Fruit fly (Drosophila melanogaster) whole organism, adult: ENCODE measurements around the gene CG31867.

Experiments used
- CG11617 ChIP-seq: fragments of 200-800 bp; sonication (Bioruptor generic); optimal IDR thresholded peaks from 2 replicates; lab custom pipeline; 2017; ENCODE audit warnings: mild to moderate bottlenecking, missing biosample characterization, missing genetic modification reagents, missing genetic modification characterization
- CG12768 ChIP-seq: fragments of 200-800 bp; sonication (Bioruptor generic); optimal IDR thresholded peaks from 2 replicates; lab custom pipeline; 2017; ENCODE audit warnings: missing biosample characterization, missing genetic modification characterization, mild to moderate bottlenecking, moderate library complexity, missing genetic modification reagents
- CG14711 ChIP-seq: fragments of 200-800 bp; sonication (Bioruptor generic); optimal IDR thresholded peaks from 2 replicates; lab custom pipeline; 2018; ENCODE audit warnings: missing biosample characterization, mild to moderate bottlenecking, missing genetic modification characterization, moderate library complexity
- CG1620 ChIP-seq: fragments of 200-800 bp; sonication (Bioruptor generic); optimal IDR thresholded peaks from 2 replicates; lab custom pipeline; 2016; ENCODE audit warnings: missing biosample characterization, missing genetic modification characterization
- CG33017 ChIP-seq: fragments of 200-800 bp; sonication (Bioruptor generic); optimal IDR thresholded peaks from 2 replicates; lab custom pipeline; 2018; ENCODE audit warnings: missing biosample characterization, mild to moderate bottlenecking, missing genetic modification characterization, moderate library complexity
- CG5204 ChIP-seq: fragments of 200-800 bp; sonication (Bioruptor generic); optimal IDR thresholded peaks from 2 replicates; lab custom pipeline; 2016; ENCODE audit warnings: missing biosample characterization, missing genetic modification characterization
- CG7045 ChIP-seq: fragments of 200-800 bp; sonication (Bioruptor generic); optimal IDR thresholded peaks from 2 replicates; lab custom pipeline; 2017; ENCODE audit warnings: missing biosample characterization, mild to moderate bottlenecking, missing genetic modification characterization
- CG7101 ChIP-seq: fragments of 200-800 bp; sonication (Bioruptor generic); optimal IDR thresholded peaks from 2 replicates; lab custom pipeline; 2018; ENCODE audit warnings: missing biosample characterization, mild to moderate bottlenecking, missing genetic modification characterization, moderate library complexity
- Clk ChIP-seq: fragments of 200-800 bp; sonication (Bioruptor generic); optimal IDR thresholded peaks from 2 replicates; lab custom pipeline; 2017; ENCODE audit warnings: missing biosample characterization, missing genetic modification characterization
- Crg-1 ChIP-seq: fragments of 200-800 bp; sonication (Bioruptor generic); optimal IDR thresholded peaks from 2 replicates; lab custom pipeline; 2016; ENCODE audit warnings: missing biosample characterization, missing genetic modification characterization
- Hr96 ChIP-seq: fragments of 200-800 bp; sonication (Bioruptor generic); optimal IDR thresholded peaks from 2 replicates; lab custom pipeline; 2016; ENCODE audit warnings: missing biosample characterization, missing genetic modification characterization
- Mnt ChIP-seq: fragments of 200-800 bp; sonication (Bioruptor generic); optimal IDR thresholded peaks from 2 replicates; lab custom pipeline; 2016; ENCODE audit warnings: missing biosample characterization, mild to moderate bottlenecking, missing genetic modification characterization
- bab1 ChIP-seq: fragments of 200-800 bp; sonication (Bioruptor generic); optimal IDR thresholded peaks from 3 replicates; lab custom pipeline; 2019; ENCODE audit warnings: missing biosample characterization, mild to moderate bottlenecking, missing genetic modification characterization, moderate library complexity
- cic ChIP-seq: fragments of 200-800 bp; sonication (Bioruptor generic); optimal IDR thresholded peaks from 2 replicates; lab custom pipeline; 2017; ENCODE audit warnings: missing biosample characterization, mild to moderate bottlenecking, missing genetic modification characterization, moderate library complexity
- cnc ChIP-seq, 2 experiments: fragments of >200 bp; optimal IDR thresholded peaks; 2 replicates each; lab custom pipeline; 2017
- kay ChIP-seq: fragments of 200-800 bp; sonication (Bioruptor generic); peaks from one replicate; lab custom pipeline; 2016; ENCODE audit warnings: missing biosample characterization, missing genetic modification characterization, borderline replicate concordance
- ovo ChIP-seq: fragments of 200-800 bp; sonication (Bioruptor generic); optimal IDR thresholded peaks from 2 replicates; lab custom pipeline; 2016; ENCODE audit warnings: missing biosample characterization, missing genetic modification characterization
- pad ChIP-seq: fragments of 200-800 bp; sonication (Bioruptor generic); optimal IDR thresholded peaks from 3 replicates; lab custom pipeline; 2017; ENCODE audit warnings: missing biosample characterization, missing genetic modification characterization, mild to moderate bottlenecking, moderate library complexity, missing genetic modification reagents
- tj ChIP-seq: fragments of 200-800 bp; sonication (Bioruptor generic); optimal IDR thresholded peaks from 3 replicates; lab custom pipeline; 2017; ENCODE audit warnings: missing biosample characterization, mild to moderate bottlenecking, missing genetic modification characterization, moderate library complexity
- toe ChIP-seq: fragments of 200-800 bp; sonication (Bioruptor generic); optimal IDR thresholded peaks from 2 replicates; lab custom pipeline; 2016; ENCODE audit warnings: missing biosample characterization, missing genetic modification characterization

CG31867 gene

DNA sequence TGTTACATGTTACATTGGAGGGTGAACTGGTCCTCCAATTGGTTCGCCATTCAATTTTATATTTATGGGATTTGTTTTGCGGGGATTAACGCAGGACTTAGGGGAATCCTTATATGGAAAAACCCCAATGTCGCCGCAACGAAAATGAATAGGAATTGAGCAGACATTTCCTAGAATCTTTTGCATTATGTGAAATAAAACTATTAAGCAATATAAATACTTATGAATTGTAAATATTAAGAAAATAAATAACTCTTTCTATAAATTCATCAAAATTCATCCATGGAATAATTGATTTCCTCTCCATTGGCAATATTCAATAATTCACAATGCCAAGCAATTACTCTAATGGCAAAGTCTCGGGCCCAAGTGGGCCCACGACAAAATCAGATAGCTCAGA is 31.5 kb downstream of the CG31867 start, which contains the start of gene Gr32a:
Gr32a (plus strand) TSS at position 301 of the 400 bp plus-strand sequence.
- TF ChIP-seq toe (no peak), ovo (no peak), pad (GFP tag; lab: Kevin White, UChicago) (no peak), CG12768 (GFP tag; lab: Kevin White, UChicago) (no peak), CG1620 (GFP tag; lab: Kevin White, UChicago) (no peak), CG11617 (no peak)

dm6 chr2L:11113011-11113528 is 32.1 kb downstream of the CG31867 start, which contains the start of gene Idua:
Gene Idua, minus strand, starts transcription at chr2L:11113061.
- peak; percentile 65 for TF ChIP-seq CG33017 (tag; lab: Kevin White, UChicago)
- TF ChIP-seq cnc (optimal IDR thresholded peaks at IDR 0.05; lab: Kevin White, UChicago): no peak
- no peak for TF ChIP-seq Hr96 (GFP tag; lab: Kevin White, UChicago)
- peak; percentile 51 for TF ChIP-seq CG14711
- peak; percentile 65 for TF ChIP-seq bab1
- peak; percentile 50 for TF ChIP-seq pad (GFP tag; lab: Kevin White, UChicago)
- no peak for TF ChIP-seq Crg-1 (GFP tag; lab: Kevin White, UChicago)
- TF ChIP-seq kay (GFP tag; lab: Kevin White, UChicago): no peak
- no peak for TF ChIP-seq Mnt (GFP tag; lab: Kevin White, UChicago)
- TF ChIP-seq CG7101 (tag; lab: Kevin White, UChicago): peak; percentile 59
- TF ChIP-seq toe: no peak
- no peak for TF ChIP-seq cic (GFP tag; lab: Kevin White, UChicago)
- peak; percentile 63 for TF ChIP-seq CG7045 (GFP tag; lab: Kevin White, UChicago)
- peak; percentile 47 for TF ChIP-seq CG11617
- TF ChIP-seq ovo: no peak
- TF ChIP-seq CG1620 (GFP tag; lab: Kevin White, UChicago): no peak
- no peak for TF ChIP-seq tj (GFP tag; lab: Kevin White, UChicago)
- peak; percentile 60 for TF ChIP-seq CG12768 (GFP tag; lab: Kevin White, UChicago)
- TF ChIP-seq Clk: peak; percentile 37
- no peak for TF ChIP-seq CG5204 (GFP tag; lab: Kevin White, UChicago)

- TF ChIP-seq bab1: peak; percentile 96
- peak; percentile 97 for TF ChIP-seq CG7101 (tag; lab: Kevin White, UChicago)
- peak; percentile 77 for TF ChIP-seq cic (GFP tag; lab: Kevin White, UChicago)
- peak; percentile 98 for TF ChIP-seq CG7045 (GFP tag; lab: Kevin White, UChicago)
- TF ChIP-seq tj (GFP tag; lab: Kevin White, UChicago): peak; percentile 87
- TF ChIP-seq Mnt (GFP tag; lab: Kevin White, UChicago): peak; percentile 93
- no peak for TF ChIP-seq kay (GFP tag; lab: Kevin White, UChicago)
- no peak for TF ChIP-seq cnc (optimal IDR thresholded peaks at IDR 0.05; lab: Kevin White, UChicago)
- peak; percentile 96 for TF ChIP-seq Clk
- TF ChIP-seq CG33017 (tag; lab: Kevin White, UChicago): peak; percentile 96
- TF ChIP-seq CG14711: peak; percentile 95
- TF ChIP-seq CG1620 (GFP tag; lab: Kevin White, UChicago): peak; percentile 97
- peak; percentile 96 for TF ChIP-seq CG11617
- peak; percentile 98 for TF ChIP-seq toe
- peak; percentile 96 for TF ChIP-seq Crg-1 (GFP tag; lab: Kevin White, UChicago)
- peak; percentile 94 for TF ChIP-seq ovo
- TF ChIP-seq CG12768 (GFP tag; lab: Kevin White, UChicago): peak; percentile 98
- peak; percentile 89 for TF ChIP-seq pad (GFP tag; lab: Kevin White, UChicago)
- peak; percentile 98 for TF ChIP-seq CG5204 (GFP tag; lab: Kevin White, UChicago)
- TF ChIP-seq Hr96 (GFP tag; lab: Kevin White, UChicago): peak; percentile 97
Observed at dm6 chr2L:11106562-11106962, 38.7 kb downstream of the CG31867 start, which contains the start of gene Reps. Gene Reps, minus strand, starts transcription at chr2L:11106645.

- TF ChIP-seq CG7045 (GFP tag; lab: Kevin White, UChicago) (no peak), CG33017 (tag; lab: Kevin White, UChicago) (no peak), kay (GFP tag; lab: Kevin White, UChicago) (no peak), CG12768 (GFP tag; lab: Kevin White, UChicago) (no peak), cic (GFP tag; lab: Kevin White, UChicago) (no peak), Clk (no peak), Hr96 (GFP tag; lab: Kevin White, UChicago) (no peak), Mnt (GFP tag; lab: Kevin White, UChicago) (no peak), CG7101 (tag; lab: Kevin White, UChicago) (no peak), Crg-1 (GFP tag; lab: Kevin White, UChicago) (no peak), CG11617 (no peak)
Observed at dm6 chr2L:11105320-11105719, 39.9 kb downstream of the CG31867 start.

DNA sequence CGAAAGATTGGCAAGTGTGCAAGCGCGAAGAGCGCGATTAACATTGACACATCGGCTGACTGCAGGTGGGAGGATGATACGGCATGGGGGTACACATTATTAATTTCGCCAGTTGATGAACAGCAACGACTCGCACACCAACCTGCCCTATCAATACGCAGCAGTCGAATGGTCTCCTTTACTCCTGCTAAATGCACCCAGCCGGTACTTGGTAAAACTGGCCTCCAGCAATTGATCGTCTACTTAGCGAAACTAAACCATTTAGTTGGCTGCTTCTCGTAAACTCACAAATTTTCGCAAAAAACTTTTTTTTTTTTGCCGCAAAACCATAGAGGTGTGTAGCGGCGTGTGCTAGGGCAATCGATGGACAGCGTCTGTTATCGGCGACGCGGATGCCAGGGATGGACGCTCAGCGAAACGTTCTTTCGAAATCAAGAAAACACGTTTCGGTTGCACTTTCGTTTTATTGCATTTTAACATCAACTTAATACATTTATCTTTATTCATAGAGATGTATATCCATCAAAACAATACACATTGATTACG is 44.6 kb downstream of the CG31867 start, which contains the start of gene Ge-1:
Ge-1 (minus strand) TSS at position 373 of the 546 bp plus-strand sequence.
- peak; percentile 17 for TF ChIP-seq bab1
- TF ChIP-seq toe: no peak
